Fruit fly (Drosophila melanogaster): ENCODE data around the gene Vps16B.

The Vps16B gene

DNA sequence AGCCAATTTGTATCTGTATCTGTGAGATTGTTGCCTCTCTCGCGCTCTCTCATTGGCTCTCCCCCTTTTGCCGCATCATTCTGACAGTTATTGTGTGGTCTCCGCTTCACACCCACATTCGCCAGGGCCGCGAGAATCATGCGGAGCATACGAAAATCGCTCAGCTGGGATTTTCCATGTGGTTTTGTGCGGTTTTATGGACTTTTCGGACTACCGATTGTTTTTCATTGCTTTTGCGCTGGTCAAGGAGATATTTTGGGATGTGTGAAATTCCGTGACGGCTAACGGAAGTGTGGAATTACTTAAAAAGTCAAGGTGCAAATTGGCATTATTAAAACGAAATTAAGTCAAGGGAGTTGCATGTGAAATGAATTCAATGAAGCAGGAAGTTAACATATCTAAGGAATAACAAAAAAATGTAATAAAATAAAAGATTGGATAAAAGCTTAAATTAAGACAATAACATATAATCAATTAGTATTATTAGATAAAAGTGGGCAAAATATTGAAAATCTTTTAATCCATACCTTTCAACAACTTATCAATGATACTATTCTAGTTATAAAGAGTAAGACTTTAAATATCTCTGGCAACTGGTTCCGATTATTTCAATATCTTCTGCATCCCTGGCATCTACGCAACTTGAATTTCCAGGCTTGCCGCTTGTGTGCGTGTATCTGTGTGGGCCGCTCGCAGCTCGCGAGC is 44.0 kb downstream of the Vps16B start:
- TF ChIP-seq CTCF (optimal IDR thresholded peaks at IDR 0.05), result no peak
- TF ChIP-seq CG8478 (optimal IDR thresholded peaks at IDR 0.05), result no peak

DNA sequence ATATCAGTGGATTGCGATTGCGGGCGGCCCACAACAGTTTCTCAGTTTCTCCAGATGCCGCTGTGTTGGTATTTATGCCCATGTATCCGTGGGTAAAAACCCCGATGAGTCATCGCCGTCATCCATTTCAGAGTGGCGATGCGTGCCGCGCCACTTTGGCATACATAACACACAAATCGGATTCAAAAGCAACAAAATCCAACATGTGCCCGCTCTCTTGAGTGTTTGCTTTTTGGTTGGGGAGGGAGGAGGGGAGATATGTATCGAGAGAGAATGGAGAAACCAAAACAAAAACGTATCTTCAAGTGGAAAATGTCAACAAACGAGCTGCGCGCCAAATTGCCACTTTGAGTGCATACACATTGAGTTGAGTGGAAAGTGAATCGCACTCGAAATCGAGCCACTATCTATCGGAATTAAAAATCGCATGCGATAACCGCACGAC is 44.6 kb downstream of the Vps16B start:
- TF ChIP-seq CTCF (optimal IDR thresholded peaks at IDR 0.05), result no peak
- peak; percentile 22 for TF ChIP-seq CG8478 (optimal IDR thresholded peaks at IDR 0.05)

DNA sequence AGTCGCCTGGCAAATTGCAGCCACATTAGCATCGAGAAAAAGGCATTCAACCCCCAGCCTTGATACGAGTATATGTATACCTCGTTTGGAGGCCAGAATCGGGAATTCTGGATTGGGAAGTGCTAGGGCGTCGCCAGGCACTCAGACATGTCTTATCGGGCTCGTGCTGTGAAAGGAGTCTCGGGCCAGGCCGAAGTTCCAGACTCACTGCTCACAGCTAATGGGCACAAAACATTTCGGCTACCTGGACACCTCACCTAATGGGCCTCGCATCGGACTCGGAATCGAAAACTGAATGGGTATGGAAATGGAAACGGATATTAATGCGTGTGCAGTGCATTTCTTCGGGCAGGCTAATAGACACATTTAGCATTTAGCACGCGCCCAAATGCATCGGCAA is 45.3 kb downstream of the Vps16B start:
- no peak for TF ChIP-seq CG8478 (optimal IDR thresholded peaks at IDR 0.05)
- no peak for TF ChIP-seq CTCF (optimal IDR thresholded peaks at IDR 0.05)

DNA sequence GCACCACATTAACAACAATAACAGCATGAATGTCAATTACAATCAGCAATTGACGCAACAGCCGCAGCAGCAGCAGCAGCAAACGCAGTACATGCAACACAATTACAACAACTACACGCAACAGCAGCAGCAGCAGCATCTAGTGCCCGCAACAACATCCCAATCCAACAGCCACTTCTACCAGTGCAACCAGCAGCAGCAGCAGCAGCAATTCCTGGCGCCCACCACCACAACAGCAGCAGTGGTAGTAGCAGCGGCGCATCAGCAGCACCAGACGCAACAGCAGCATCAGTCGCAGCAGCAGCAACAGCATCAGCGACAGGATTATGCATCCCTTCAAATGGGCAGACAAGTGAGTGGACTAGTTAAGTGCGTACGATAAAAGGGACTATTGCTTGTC is 49.0 kb downstream of the Vps16B start:
- TF ChIP-seq CTCF (optimal IDR thresholded peaks at IDR 0.05) (no peak), CG8478 (optimal IDR thresholded peaks at IDR 0.05) (no peak)

DNA sequence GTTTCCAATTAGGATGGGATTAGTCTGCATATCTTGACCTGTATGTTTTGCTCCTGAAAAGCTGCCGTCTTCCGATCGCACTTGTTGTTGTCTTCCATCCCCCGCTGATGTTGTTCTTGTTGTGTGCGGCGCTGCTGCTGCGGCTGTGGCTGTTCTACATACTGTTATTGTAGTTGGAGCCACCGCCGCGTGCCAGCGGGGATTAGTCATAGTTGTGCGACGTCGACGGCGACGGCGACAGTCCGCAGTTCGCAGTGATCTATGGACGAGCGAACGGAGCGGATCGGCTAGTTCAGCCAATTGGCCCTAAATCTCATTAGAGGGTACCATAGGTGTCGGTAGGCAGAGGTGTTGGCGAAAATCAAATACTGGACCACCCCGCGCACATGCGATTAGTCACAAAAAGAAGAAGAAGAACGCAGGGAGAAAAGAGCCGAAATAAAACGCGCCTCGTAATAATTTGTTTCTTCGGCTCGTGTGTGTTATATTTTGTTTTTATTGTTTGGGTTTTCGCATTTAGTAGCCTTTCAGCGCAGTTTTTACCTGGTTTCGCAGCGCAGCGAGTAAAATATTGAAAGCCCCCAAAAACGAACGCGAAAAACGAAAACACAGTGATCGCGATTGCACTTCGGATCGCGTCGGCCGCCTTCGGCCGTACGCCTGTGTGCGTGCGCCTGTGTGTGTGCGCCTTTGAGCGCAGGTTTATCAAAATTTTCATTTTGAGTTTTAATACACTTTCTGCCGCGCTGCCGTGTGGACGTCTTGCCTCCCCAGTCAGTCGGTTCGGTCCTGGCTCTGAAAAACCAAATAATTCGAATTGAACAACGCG is 50.8 kb downstream of the Vps16B start, which contains the start of gene kay:
TSS of gene kay (plus strand) at position 729 of the 829 bp plus-strand sequence.
- no peak for TF ChIP-seq CG8478 (optimal IDR thresholded peaks at IDR 0.05)
- no peak for TF ChIP-seq CTCF (optimal IDR thresholded peaks at IDR 0.05)

Measured in S2 (cell line).